Worm (Caenorhabditis elegans): ENCODE data around the gene F53A3.1.
A peak's percentile ranks its signal among the peaks of the same experiment; 100 is the strongest.

The F53A3.1 gene

DNA sequence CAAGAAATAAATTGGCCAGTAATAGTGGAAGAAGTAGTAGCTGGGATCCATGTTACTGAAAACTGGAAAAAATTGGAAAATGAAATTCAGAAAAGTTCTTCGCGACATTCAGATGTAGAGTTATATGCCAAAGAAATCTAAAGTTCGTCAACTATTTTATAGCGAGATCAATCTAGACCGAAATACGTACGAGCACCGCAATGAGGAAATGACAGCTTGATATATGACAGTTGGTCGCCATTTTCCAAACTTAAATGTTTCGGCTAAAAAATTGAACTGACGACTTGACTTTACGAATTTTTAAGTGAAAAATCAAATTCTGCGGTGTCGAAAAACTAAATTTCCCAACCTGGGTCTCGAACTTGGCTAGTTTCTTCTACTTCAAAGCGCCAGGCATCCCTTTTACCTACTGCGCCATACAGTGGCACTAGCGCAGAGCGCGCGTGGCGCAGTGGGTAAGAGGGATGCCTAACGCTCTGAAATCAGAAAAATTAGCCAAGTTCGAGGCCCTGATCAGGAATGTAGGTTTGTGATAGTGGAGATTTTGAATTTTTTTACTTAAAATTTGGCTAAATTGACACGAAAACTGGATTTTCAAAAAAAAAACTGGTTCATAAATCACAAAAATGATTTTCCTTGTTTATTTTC is 39.3 kb upstream of the F53A3.1 start, which contains the start of gene srd-66:
Gene srd-66, minus strand, starts transcription at position 51 of the 648 bp plus-strand sequence.
- TF ChIP-seq lin-35 (GFP tag; optimal IDR thresholded peaks at IDR 0.05): no peak
- no peak for TF ChIP-seq somi-1 (GFP tag; optimal IDR thresholded peaks at IDR 0.05)
- TF ChIP-seq madf-10 (tag; optimal IDR thresholded peaks at IDR 0.05): no peak
- no peak for TF ChIP-seq ceh-58 (GFP tag; IDR thresholded peaks at IDR 0.05)
- TF ChIP-seq rpc-1 (optimal IDR thresholded peaks at IDR 0.05): peak; percentile 5
- TF ChIP-seq rpc-1 (tag; optimal IDR thresholded peaks at IDR 0.05): peak; percentile 58
- no peak for TF ChIP-seq aptf-2 (GFP tag; conservative IDR thresholded peaks at IDR 0.05)
- peak; percentile 78 for TF ChIP-seq tbp1 (GFP tag; optimal IDR thresholded peaks at IDR 0.05)
- TF ChIP-seq Y67H2A.10 (GFP tag; conservative IDR thresholded peaks at IDR 0.05): no peak
- no peak for TF ChIP-seq nfya-2 (GFP tag; IDR thresholded peaks at IDR 0.05)

DNA sequence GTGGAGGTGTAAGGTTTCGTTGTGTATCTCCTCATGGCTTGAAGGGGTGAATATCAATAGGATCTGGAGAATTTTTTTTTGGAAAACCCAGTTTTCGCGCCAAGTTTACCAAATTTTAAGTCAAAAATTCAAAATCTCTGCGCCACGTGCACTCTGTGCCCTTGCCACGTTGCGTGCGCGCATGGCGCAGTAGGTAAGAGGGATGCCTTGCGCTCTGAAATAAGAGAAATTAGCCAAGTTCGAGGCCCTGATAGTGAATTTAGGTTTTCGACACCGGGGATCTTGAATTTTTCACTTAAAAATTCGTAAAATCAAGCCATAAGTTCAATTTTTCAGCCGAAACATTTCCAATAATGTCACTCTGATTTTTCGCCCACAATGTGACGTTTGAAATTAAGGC is 38.0 kb upstream of the F53A3.1 start:
- TF ChIP-seq sptf-2 (GFP tag; optimal IDR thresholded peaks at IDR 0.05): no peak
- TF ChIP-seq ztf-26 (tag; optimal IDR thresholded peaks at IDR 0.05): no peak
- TF ChIP-seq Y56A3A.18 (GFP tag; IDR thresholded peaks at IDR 0.05): no peak
- 0 out of 2 replicates have a peak, but pooled peaks have one; percentile 69 for TF ChIP-seq ztf-25 (GFP tag; IDR thresholded peaks at IDR 0.05)
- TF ChIP-seq tbp1 (GFP tag; optimal IDR thresholded peaks at IDR 0.05): peak; percentile 81
- peak; percentile 36 for TF ChIP-seq rpc-1 (optimal IDR thresholded peaks at IDR 0.05)
- peak; percentile 72 for TF ChIP-seq rpc-1 (tag; optimal IDR thresholded peaks at IDR 0.05)

DNA sequence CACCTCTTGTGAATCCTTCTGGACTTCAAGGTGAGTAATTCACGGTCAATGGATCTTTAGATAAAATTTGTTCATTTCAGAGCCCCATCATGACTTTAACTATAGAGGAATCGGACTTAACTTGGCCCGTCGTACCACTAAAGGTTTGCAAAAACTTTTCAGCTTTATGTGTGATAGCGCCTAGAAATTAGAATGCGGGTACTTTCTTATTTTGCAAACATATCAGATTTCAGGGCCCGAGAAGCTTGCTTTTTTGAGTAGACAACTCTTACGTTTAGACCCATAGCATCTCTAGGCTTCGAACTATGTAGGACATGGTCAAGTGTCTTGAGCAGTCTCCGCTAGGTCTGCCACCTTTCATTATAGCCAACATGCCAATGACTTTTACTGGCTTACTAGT is 34.0 kb upstream of the F53A3.1 start:
- TF ChIP-seq atf-7 (tag; optimal IDR thresholded peaks at IDR 0.05): no peak
- no peak for TF ChIP-seq C17E4.6 (GFP tag; IDR thresholded peaks at IDR 0.05)

DNA sequence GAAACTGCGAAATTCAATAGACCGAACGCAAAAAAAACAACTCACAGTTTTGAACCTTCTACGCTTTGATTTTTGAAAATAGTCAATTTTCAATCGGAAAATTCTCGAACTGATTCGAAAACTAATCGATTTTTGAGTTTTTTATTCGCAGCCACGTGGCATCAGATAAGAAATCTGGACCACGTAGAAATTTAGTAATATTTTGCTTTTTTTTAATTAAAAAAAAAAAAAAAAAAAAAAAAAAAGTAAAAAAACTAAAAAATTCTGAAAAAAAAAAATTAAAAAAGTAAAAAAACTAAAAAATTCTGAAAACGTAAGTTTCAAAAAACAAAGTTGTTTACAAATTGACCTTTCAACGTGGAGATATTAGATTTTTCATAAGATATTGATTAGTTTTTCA is 33.2 kb upstream of the F53A3.1 start, which contains the start of gene R155.3:
Gene R155.3, minus strand, starts transcription at position 101 of the 400 bp plus-strand sequence.
- TF ChIP-seq Y56A3A.18 (GFP tag; IDR thresholded peaks at IDR 0.05) (no peak), hlh-26 (GFP tag; conservative IDR thresholded peaks at IDR 0.05) (no peak), snpc-1.3 (tag; optimal IDR thresholded peaks at IDR 0.05; ENCODE audit: insufficient read depth) (no peak), F39B2.1 (GFP tag; IDR thresholded peaks at IDR 0.05) (no peak), gei-17 (GFP tag; optimal IDR thresholded peaks at IDR 0.05) (no peak), Y53G8AR.9 (GFP tag; conservative IDR thresholded peaks at IDR 0.05) (no peak), Y53F4B.3 (GFP tag; IDR thresholded peaks at IDR 0.05) (no peak), zim-3 (tag; optimal IDR thresholded peaks at IDR 0.05) (no peak), ama-1 (optimal IDR thresholded peaks at IDR 0.05) (no peak), ama-1 (GFP tag; optimal IDR thresholded peaks at IDR 0.05) (no peak)

DNA sequence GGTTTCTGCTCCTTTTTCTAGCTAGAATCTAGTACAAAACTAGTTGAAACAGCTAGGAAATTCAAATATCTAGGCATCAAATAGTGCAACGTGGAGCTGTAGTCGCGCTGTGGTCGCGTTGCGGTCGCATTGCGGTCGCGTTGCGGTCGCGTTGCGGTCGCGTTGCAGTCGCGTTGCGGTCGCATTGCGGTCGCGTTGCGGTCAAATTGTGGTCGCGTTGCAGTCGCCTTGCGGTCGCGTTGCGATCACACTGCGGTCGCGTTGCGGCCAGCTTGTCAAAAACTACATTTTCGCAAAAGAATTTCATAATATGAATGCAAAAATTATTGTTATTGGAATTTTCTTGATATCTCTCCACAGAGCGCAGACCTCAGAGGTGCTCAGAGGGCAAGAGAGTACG is 32.6 kb upstream of the F53A3.1 start:
- TF ChIP-seq T26A5.8 (tag; optimal IDR thresholded peaks at IDR 0.05): no peak
- TF ChIP-seq sea-2 (GFP tag; IDR thresholded peaks at IDR 0.05): 0 out of 2 replicates have a peak, but pooled peaks have one; percentile 17
- peak; percentile 82 for TF ChIP-seq zfh-2 (GFP tag; conservative IDR thresholded peaks at IDR 0.05)

DNA sequence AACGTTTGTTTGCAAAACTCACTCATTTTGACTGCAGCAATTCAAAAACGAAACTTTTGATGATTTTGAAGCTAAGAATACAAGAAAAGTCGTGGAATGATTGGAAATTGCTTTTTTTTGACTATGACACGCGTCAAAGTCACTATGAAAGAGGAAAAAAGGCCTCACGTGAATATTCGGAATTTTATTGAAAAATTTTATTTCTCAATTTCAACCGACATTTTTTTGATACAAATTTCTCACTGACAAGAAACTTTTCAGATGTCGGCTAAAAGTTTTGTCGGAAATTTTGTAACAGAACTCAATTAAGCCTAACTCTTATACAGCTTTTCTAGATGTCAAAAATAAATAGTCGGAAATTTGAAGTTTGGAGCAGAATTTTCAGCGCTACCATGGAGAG is 27.0 kb upstream of the F53A3.1 start, which contains the start of gene R155.5:
Gene R155.5, minus strand, starts transcription at position 101 of the 400 bp plus-strand sequence.
- TF ChIP-seq F57C9.4 (tag; optimal IDR thresholded peaks at IDR 0.05) (no peak), let-526 (GFP tag; IDR thresholded peaks at IDR 0.05) (no peak), somi-1 (GFP tag; optimal IDR thresholded peaks at IDR 0.05) (no peak), mcd-1 (GFP tag; IDR thresholded peaks at IDR 0.05) (no peak), lag-1 (GFP tag; IDR thresholded peaks at IDR 0.05) (no peak), dpff-1 (tag; optimal IDR thresholded peaks at IDR 0.05) (no peak), egl-18 (GFP tag; IDR thresholded peaks at IDR 0.05) (no peak), zfh-2 (GFP tag; conservative IDR thresholded peaks at IDR 0.05) (no peak), F10E7.11 (tag; optimal IDR thresholded peaks at IDR 0.05) (no peak), lin-35 (GFP tag; optimal IDR thresholded peaks at IDR 0.05) (no peak), ceh-40 (GFP tag; IDR thresholded peaks at IDR 0.05) (no peak), K12H6.12 (tag; optimal IDR thresholded peaks at IDR 0.05) (no peak), pbrm-1 (GFP tag; IDR thresholded peaks at IDR 0.05) (no peak), rec-8 (tag; optimal IDR thresholded peaks at IDR 0.05) (no peak)
